Worm (Caenorhabditis elegans): ENCODE measurements around the gene cgp-1.

DNA sequence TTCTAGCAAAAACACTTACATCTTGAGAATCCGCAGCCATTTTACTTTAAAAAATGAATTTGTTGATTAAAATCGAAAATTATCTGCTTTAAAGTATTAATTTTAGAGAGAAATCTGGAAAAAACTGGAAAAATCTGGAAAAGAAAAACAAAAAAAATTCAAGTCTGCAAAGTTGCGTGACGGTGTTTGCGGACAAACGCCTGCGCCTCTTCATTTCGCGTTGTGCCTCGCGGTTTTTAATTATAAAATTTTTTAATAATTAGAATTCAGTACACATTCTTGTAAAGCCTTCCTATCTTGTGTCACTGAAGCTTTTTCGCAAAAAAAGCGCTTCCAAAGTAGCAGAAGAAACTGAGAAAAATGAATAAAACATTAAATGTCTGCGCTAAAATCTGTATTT, 4.0 kb upstream of the cgp-1 start, which contains the start of gene W03F9.1:
- TF ChIP-seq nhr-77 (tag; optimal IDR thresholded peaks at IDR 0.05) (no peak), sma-9 (GFP tag; optimal IDR thresholded peaks at IDR 0.05) (no peak), sma-9 (tag; optimal IDR thresholded peaks at IDR 0.05) (no peak), ama-1 (optimal IDR thresholded peaks at IDR 0.05) (no peak), ztf-11 (tag; optimal IDR thresholded peaks at IDR 0.05) (no peak), ceh-82 (tag; optimal IDR thresholded peaks at IDR 0.05) (no peak), alr-1 (tag; optimal IDR thresholded peaks at IDR 0.05) (peak; percentile 50), fos-1 (tag; optimal IDR thresholded peaks at IDR 0.05) (peak; percentile 18), blmp-1 (tag; optimal IDR thresholded peaks at IDR 0.05; ENCODE audit: insufficient read depth) (no peak), snpc-4 (tag; optimal IDR thresholded peaks at IDR 0.05) (peak; percentile 26), sem-4 (tag; optimal IDR thresholded peaks at IDR 0.05) (peak; percentile 69)
